Fruit fly (Drosophila melanogaster): ENCODE results near the gene S-Lap2.

The S-Lap2 gene

DNA sequence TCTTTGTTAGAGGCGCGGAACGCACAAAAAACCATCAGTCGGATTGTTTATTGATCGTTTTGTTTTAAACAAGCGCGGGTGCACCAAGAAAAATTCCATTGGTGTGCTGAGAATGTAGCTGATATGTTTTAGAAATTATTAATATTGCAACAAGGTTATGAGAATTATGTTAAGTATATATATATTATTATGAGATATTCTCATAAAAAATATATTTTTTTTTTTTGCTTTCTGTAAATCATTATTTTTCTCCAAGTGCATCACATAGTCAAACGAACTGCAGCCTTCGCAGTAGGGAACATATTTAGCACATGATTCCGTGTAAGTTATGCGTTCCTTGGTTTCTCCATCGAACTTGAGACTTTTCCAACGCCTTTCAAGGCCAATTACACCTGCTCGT, 9.3 kb downstream of the S-Lap2 start (continued):
- TF ChIP-seq sna (GFP tag; IDR thresholded peaks at IDR 0.05; ENCODE audit: partially characterized antibody) (no peak), pan (optimal IDR thresholded peaks at IDR 0.05) (no peak), pan (GFP tag; optimal IDR thresholded peaks at IDR 0.05 in 1 of 2, IDR thresholded peaks at IDR 0.05 in 1 of 2) (peak in 1 of 2 experiments; percentile 87), dm (GFP tag; optimal IDR thresholded peaks at IDR 0.05) (no peak), dimm (GFP tag; IDR thresholded peaks at IDR 0.05) (no peak; the same call in 1 of the 2 replicates), CG11560 (tag; IDR thresholded peaks at IDR 0.05) (peak; percentile 48; the same call in 1 of the 3 replicates), CG1529 (GFP tag; optimal IDR thresholded peaks at IDR 0.05) (peak; percentile 13), fd64A (GFP tag; optimal IDR thresholded peaks at IDR 0.05) (no peak), CG10654 (GFP tag; optimal IDR thresholded peaks at IDR 0.05) (peak; percentile 40), Mrtf (GFP tag; IDR thresholded peaks at IDR 0.05) (peak; percentile 58; the same call in 2 of the 3 replicates), vnd (GFP tag; IDR thresholded peaks at IDR 0.05; ENCODE audit: partially characterized antibody) (no peak), prd (optimal IDR thresholded peaks at IDR 0.05) (no peak), prd (GFP tag; IDR thresholded peaks at IDR 0.05) (peak; percentile 88), jumu (GFP tag; optimal IDR thresholded peaks at IDR 0.05) (no peak), Sry-β (GFP tag; optimal IDR thresholded peaks at IDR 0.05) (no peak), gsb-n (tag; optimal IDR thresholded peaks at IDR 0.05) (peak; percentile 51), CG4854 (GFP tag; optimal IDR thresholded peaks at IDR 0.05) (no peak), Deaf1 (tag; optimal IDR thresholded peaks at IDR 0.05) (peak; percentile 53), CG11085 (GFP tag; IDR thresholded peaks at IDR 0.05) (peak; percentile 57; the same call in 1 of the 2 replicates), Six4 (GFP tag; optimal IDR thresholded peaks at IDR 0.05) (peak; percentile 70), CG6683 (GFP tag; optimal IDR thresholded peaks at IDR 0.05) (peak; percentile 17), mam (GFP tag; optimal IDR thresholded peaks at IDR 0.05) (no peak), CG17912 (GFP tag; optimal IDR thresholded peaks at IDR 0.05) (no peak), wdn (GFP tag; IDR thresholded peaks at IDR 0.05) (0 out of 2 replicates have a peak, but pooled peaks have one; percentile 24), CG12942 (GFP tag; optimal IDR thresholded peaks at IDR 0.05) (no peak), CG6272 (GFP tag; IDR thresholded peaks at IDR 0.05) (peak; percentile 82), Bteb2 (GFP tag; optimal IDR thresholded peaks at IDR 0.05) (no peak), CG15011 (GFP tag; optimal IDR thresholded peaks at IDR 0.05) (no peak), sug (tag; optimal IDR thresholded peaks at IDR 0.05) (peak; percentile 29), CG10321 (GFP tag; IDR thresholded peaks at IDR 0.05) (no peak), Usf (GFP tag; optimal IDR thresholded peaks at IDR 0.05) (no peak), nom (GFP tag; optimal IDR thresholded peaks at IDR 0.05) (no peak), CG33557 (GFP tag; optimal IDR thresholded peaks at IDR 0.05) (peak; percentile 18), onecut (GFP tag; IDR thresholded peaks at IDR 0.05) (peak; percentile 57), CG3847 (GFP tag; IDR thresholded peaks at IDR 0.05) (peak; percentile 32; the same call in 1 of the 2 replicates), Dbx (GFP tag; IDR thresholded peaks at IDR 0.05) (0 out of 3 replicates have a peak, but pooled peaks have one; percentile 40), danr (GFP tag; IDR thresholded peaks at IDR 0.05) (peak; percentile 21; the same call in 1 of the 2 replicates), chm (GFP tag; IDR thresholded peaks at IDR 0.05) (no peak), hb (GFP tag; IDR thresholded peaks at IDR 0.05; ENCODE audit: partially characterized antibody) (no peak), TFAM (GFP tag; optimal IDR thresholded peaks at IDR 0.05) (no peak), B-H1 (GFP tag; IDR thresholded peaks at IDR 0.05) (peak; percentile 83), stc (GFP tag; IDR thresholded peaks at IDR 0.05) (peak; percentile 82), CG14710 (tag; optimal IDR thresholded peaks at IDR 0.05) (peak; percentile 72), az2 (GFP tag; optimal IDR thresholded peaks at IDR 0.05) (peak; percentile 51), mirr (GFP tag; optimal IDR thresholded peaks at IDR 0.05) (no peak), ro (GFP tag; IDR thresholded peaks at IDR 0.05) (peak; percentile 37; the same call in 1 of the 2 replicates), pita (GFP tag; optimal IDR thresholded peaks at IDR 0.05) (no peak), CG7271 (tag; optimal IDR thresholded peaks at IDR 0.05) (no peak), Antp (GFP tag; optimal IDR thresholded peaks at IDR 0.05) (no peak), sr (GFP tag; IDR thresholded peaks at IDR 0.05) (no peak), schlank (tag; optimal IDR thresholded peaks at IDR 0.05) (no peak), CG10366 (GFP tag; IDR thresholded peaks at IDR 0.05) (peak; percentile 41)
